Fruit fly (Drosophila melanogaster): ENCODE data around the gene Arl2.

Arl2 gene

dm6 chr3R:8313038-8313437, 27.9 kb upstream of the Arl2 start, which contains the start of gene CG7483 (continued):
- no peak for TF ChIP-seq cg (GFP tag; optimal IDR thresholded peaks at IDR 0.05)
- TF ChIP-seq vnd (GFP tag; IDR thresholded peaks at IDR 0.05; ENCODE audit: partially characterized antibody) = peak; percentile 75
- TF ChIP-seq esg (GFP tag; conservative IDR thresholded peaks at IDR 0.05) = no peak
- TF ChIP-seq vvl (GFP tag; IDR thresholded peaks at IDR 0.05) = no peak
- no peak for TF ChIP-seq prd (optimal IDR thresholded peaks at IDR 0.05)
- no peak for TF ChIP-seq prd (GFP tag; IDR thresholded peaks at IDR 0.05)
- TF ChIP-seq inv (GFP tag; IDR thresholded peaks at IDR 0.05; ENCODE audit: partially characterized antibody) = peak; percentile 59
- TF ChIP-seq CG8388 (GFP tag; optimal IDR thresholded peaks at IDR 0.05) = no peak
- no peak for TF ChIP-seq pita (GFP tag; optimal IDR thresholded peaks at IDR 0.05)
- TF ChIP-seq Elba2 (GFP tag; optimal IDR thresholded peaks at IDR 0.05) = no peak
- TF ChIP-seq jing (GFP tag; optimal IDR thresholded peaks at IDR 0.05) = no peak
- TF ChIP-seq Ets65A (GFP tag) = no peak
- TF ChIP-seq CG2120 (GFP tag; optimal IDR thresholded peaks at IDR 0.05) = no peak
- TF ChIP-seq Optix (GFP tag; IDR thresholded peaks at IDR 0.05) = no peak
- no peak for TF ChIP-seq pho (GFP tag; optimal IDR thresholded peaks at IDR 0.05)
- TF ChIP-seq sob (GFP tag; IDR thresholded peaks at IDR 0.05) = no peak
- TF ChIP-seq CG4707 (GFP tag; optimal IDR thresholded peaks at IDR 0.05) = no peak
- TF ChIP-seq CG16813 (GFP tag; IDR thresholded peaks at IDR 0.05; ENCODE audit: partially characterized antibody) = peak; percentile 79
- TF ChIP-seq CG8924 (tag; optimal IDR thresholded peaks at IDR 0.05) = no peak
- no peak for TF ChIP-seq gcm (GFP tag; optimal IDR thresholded peaks at IDR 0.05)
- no peak for TF ChIP-seq pan (optimal IDR thresholded peaks at IDR 0.05)
- TF ChIP-seq pan (GFP tag; optimal IDR thresholded peaks at IDR 0.05 in 1 of 2, IDR thresholded peaks at IDR 0.05 in 1 of 2) = peak in 1 of 2 experiments; percentile 5
- no peak for TF ChIP-seq Side (GFP tag; optimal IDR thresholded peaks at IDR 0.05)
- no peak for TF ChIP-seq oc (tag; optimal IDR thresholded peaks at IDR 0.05)
- no peak for TF ChIP-seq CG13775 (GFP tag; optimal IDR thresholded peaks at IDR 0.05)
- TF ChIP-seq fd3F (GFP tag; optimal IDR thresholded peaks at IDR 0.05) = no peak
- no peak for TF ChIP-seq Ravus (GFP tag; IDR thresholded peaks at IDR 0.05)
- no peak for TF ChIP-seq jumu (GFP tag; optimal IDR thresholded peaks at IDR 0.05)
- peak; percentile 66 for TF ChIP-seq CG2129 (GFP tag; IDR thresholded peaks at IDR 0.05; ENCODE audit: partially characterized antibody)
- no peak for TF ChIP-seq H2.0 (GFP tag; IDR thresholded peaks at IDR 0.05)
- TF ChIP-seq Dek (tag; optimal IDR thresholded peaks at IDR 0.05) = no peak
- no peak for TF ChIP-seq CG8359 (GFP tag; optimal IDR thresholded peaks at IDR 0.05; ENCODE audit: borderline replicate concordance)
- no peak for TF ChIP-seq HmgZ (tag; optimal IDR thresholded peaks at IDR 0.05)
- TF ChIP-seq fu2 (GFP tag; optimal IDR thresholded peaks at IDR 0.05) = no peak
- no peak for TF ChIP-seq da (GFP tag; optimal IDR thresholded peaks at IDR 0.05)
- no peak for TF ChIP-seq abd-A (tag; optimal IDR thresholded peaks at IDR 0.05)
- TF ChIP-seq CG14965 (GFP tag; optimal IDR thresholded peaks at IDR 0.05; ENCODE audit: borderline replicate concordance) = no peak
- no peak for TF ChIP-seq CG15696 (tag; optimal IDR thresholded peaks at IDR 0.05)
- no peak for TF ChIP-seq CG2875 (GFP tag; optimal IDR thresholded peaks at IDR 0.05)
- TF ChIP-seq Ada2b (GFP tag; IDR thresholded peaks at IDR 0.05) = no peak
- TF ChIP-seq ttk (GFP tag; IDR thresholded peaks at IDR 0.05) = no peak
- TF ChIP-seq CG4360 (GFP tag; IDR thresholded peaks at IDR 0.05) = no peak
- no peak for TF ChIP-seq cwo (GFP tag; optimal IDR thresholded peaks at IDR 0.05)
- TF ChIP-seq Doc3 (GFP tag; IDR thresholded peaks at IDR 0.05; ENCODE audit: partially characterized antibody) = peak; percentile 77
- TF ChIP-seq Xrp1 (GFP tag; IDR thresholded peaks at IDR 0.05) = no peak
- no peak for TF ChIP-seq ken (GFP tag; IDR thresholded peaks at IDR 0.05)
- no peak for TF ChIP-seq Hey (tag; optimal IDR thresholded peaks at IDR 0.05)
- no peak for TF ChIP-seq Dad (GFP tag; optimal IDR thresholded peaks at IDR 0.05)
- TF ChIP-seq CG7928 (GFP tag; optimal IDR thresholded peaks at IDR 0.05) = no peak
- TF ChIP-seq bbx (GFP tag; IDR thresholded peaks at IDR 0.05; ENCODE audit: partially characterized antibody) = peak; percentile 84
- peak; percentile 76 for TF ChIP-seq pzg (GFP tag; optimal IDR thresholded peaks at IDR 0.05)

Data from whole organism, embryonic.